Fruit fly (Drosophila melanogaster) S2 (cell line): ENCODE results near the gene Sf3b1.
A peak's percentile ranks its signal among the peaks of the same experiment; 100 is the strongest.

Experiments used
- CG8478 ChIP-seq: fragments of >200 bp; optimal IDR thresholded peaks from 2 replicates; lab custom pipeline; 2018
- CTCF ChIP-seq, 2 experiments: fragments of >200 bp; optimal IDR thresholded peaks; 2 replicates each; lab custom pipeline; 2018

The Sf3b1 gene

DNA sequence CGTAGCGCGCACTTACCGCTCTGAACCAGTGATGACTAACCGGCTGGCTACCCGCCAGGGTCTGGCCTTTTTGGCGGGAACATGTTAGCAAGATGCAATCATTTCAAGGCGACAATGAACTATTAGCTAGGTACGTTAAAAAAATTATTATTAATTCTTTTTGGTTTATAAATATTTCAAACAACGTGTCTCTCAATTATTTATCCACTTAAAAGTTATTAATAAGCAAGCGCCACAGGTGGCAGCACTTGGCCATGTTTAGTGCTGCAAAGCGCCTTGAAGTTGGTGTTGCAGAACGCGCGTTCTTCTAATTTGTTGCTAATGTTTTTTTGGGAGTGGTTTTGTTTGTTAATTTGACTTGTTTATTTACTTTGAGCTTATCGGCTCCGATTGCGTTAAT, 6.1 kb downstream of the Sf3b1 start, which contains the start of the genes Ipk2 and cold:
Gene Ipk2 (minus strand): TSS at position 39 of the 400 bp plus-strand sequence.
Gene cold (plus strand): TSS at position 66 of the 400 bp plus-strand sequence.
- TF ChIP-seq CTCF (optimal IDR thresholded peaks at IDR 0.05; lab: Kevin White, UChicago) (peak in 1 of 2 experiments; percentile 32), CG8478 (lab: Kevin White, UChicago) (no peak)

DNA sequence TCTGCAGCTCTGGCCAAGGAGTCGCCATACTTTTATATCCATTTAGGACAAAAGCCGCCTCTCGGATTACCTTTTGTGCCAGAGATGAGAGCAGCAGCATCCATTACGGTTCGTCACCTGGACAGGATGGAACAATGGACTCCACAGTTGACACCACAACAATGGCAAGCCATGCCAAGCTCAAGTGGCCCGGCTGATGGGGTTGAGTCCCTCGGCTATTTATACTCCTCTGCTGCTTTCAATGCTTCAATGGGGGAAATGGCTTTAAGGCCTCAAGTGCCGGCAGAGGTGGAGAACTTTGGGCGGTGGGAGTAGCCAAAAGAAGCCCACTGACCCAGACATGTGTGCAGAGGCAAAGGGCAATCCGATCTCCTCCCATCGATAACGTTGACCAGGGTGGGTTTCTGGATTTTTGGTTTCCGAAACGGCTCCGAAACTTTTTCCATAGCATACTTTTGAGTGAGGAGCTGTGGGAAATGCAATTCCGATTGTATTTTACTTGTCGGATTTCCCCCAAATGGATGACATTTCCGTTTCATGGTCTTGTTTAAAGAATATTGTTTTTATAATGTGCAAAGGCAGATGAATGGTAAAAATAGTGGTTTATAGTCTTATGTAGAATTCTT, 8.5 kb downstream of the Sf3b1 start, which contains the start of gene Ptth:
Gene Ptth (minus strand): TSS at position 338 of the 626 bp plus-strand sequence.
- TF ChIP-seq CG8478 (lab: Kevin White, UChicago) (no peak), CTCF (optimal IDR thresholded peaks at IDR 0.05; lab: Kevin White, UChicago) (peak; percentile 47 to 59)

DNA sequence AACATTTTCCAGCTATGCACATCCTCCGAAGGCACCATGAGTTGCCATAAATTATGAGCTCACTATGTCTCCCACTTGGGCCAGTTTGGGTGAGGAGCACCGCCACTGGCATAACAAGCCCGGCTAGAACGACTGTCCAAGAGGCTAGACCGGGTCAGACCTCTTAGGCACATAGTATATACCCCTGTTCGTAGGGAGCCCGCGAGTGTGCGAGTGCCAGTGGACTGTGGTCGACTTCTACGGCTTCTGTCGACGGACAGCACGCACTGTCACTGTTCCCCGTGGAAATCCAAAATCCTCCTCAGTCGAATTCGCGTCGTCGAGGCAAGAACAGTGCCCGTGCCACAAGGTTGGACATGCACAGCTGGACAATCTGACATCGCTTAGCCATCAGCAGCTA, 9.0 kb downstream of the Sf3b1 start, which contains the start of gene Pph13:
Gene Pph13 (plus strand): TSS at position 301 of the 400 bp plus-strand sequence.
- TF ChIP-seq CTCF (optimal IDR thresholded peaks at IDR 0.05; lab: Kevin White, UChicago) (no peak), CG8478 (lab: Kevin White, UChicago) (no peak)

dm6 chr2L:585268-585667, 17.1 kb downstream of the Sf3b1 start:
- TF ChIP-seq CTCF (optimal IDR thresholded peaks at IDR 0.05; lab: Kevin White, UChicago) (no peak), CG8478 (lab: Kevin White, UChicago) (no peak)

DNA sequence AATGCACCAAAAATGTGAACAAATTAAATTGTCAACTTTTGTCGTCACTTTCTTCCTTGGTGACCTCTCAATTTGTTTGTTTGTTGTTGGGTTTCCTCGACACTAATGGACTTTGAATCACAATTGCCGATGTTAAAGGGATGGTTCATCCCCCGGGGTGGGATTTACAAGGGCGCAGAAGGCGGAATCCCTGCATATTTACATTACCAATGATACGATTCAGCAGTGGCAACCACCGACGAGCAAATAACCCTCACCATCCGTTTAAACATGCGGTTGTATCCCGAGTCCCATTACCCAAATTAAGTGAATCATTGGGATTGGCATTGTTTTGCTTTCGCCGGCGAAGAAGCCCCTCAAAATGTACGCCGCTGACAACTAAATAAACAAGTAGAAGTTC, 23.4 kb downstream of the Sf3b1 start:
- TF ChIP-seq CG8478 (lab: Kevin White, UChicago) (no peak), CTCF (optimal IDR thresholded peaks at IDR 0.05; lab: Kevin White, UChicago) (no peak)

DNA sequence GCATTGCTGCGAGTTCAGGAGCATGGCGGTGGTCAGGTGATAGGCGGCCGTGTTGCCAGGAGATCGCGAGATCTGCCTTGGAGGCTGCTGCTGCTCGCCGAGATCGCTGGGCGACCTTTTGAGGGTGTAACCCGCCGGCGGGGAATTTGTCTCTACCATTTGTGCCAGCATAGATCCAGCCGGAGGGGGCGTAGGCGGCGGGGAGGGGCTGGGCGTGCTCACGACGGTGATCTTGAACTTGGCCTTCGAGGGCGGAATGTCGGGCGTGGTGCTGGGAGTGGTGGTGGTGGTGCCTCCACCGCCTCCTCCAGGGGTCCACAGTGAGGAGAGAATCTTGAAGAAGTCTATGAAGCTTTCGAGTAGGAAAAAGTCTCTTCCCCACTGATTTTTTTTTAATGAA, 25.9 kb downstream of the Sf3b1 start:
- no peak for TF ChIP-seq CTCF (optimal IDR thresholded peaks at IDR 0.05; lab: Kevin White, UChicago)

dm6 chr2L:594635-595384, 26.7 kb downstream of the Sf3b1 start, which contains the start of gene Gsc:
Gsc (minus strand) TSS chr2L:594685.
- no peak for TF ChIP-seq CTCF (optimal IDR thresholded peaks at IDR 0.05; lab: Kevin White, UChicago)
- no peak for TF ChIP-seq CG8478 (lab: Kevin White, UChicago)

DNA sequence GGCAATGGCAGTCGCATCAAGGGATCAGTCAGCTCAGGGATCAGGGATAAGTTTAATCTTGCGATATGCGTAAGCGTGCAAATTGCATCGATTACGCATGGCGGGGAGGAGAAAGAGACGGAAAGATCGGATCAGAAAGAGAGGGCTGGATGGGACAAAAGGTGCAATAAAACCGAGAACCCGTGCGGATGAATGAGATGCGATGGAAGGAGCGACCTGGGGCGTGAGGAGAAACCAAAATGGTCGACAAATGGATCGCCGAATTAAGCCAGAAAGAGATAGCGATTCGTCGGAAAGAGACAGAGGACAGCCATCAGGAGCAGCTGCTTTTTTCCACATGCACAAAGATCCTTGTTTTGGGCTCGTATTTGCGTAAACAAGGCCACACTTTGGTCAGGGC, 29.6 kb downstream of the Sf3b1 start:
- TF ChIP-seq CG8478 (lab: Kevin White, UChicago) = no peak

dm6 chr2L:601848-602247, 33.7 kb downstream of the Sf3b1 start:
- TF ChIP-seq CTCF (optimal IDR thresholded peaks at IDR 0.05; lab: Kevin White, UChicago) = peak in 1 of 2 experiments; percentile 20
- no peak for TF ChIP-seq CG8478 (lab: Kevin White, UChicago)

dm6 chr2L:602439-602879, 34.3 kb downstream of the Sf3b1 start, which contains the start of gene CG13689:
CG13689 (plus strand) TSS chr2L:602813.
- no peak for TF ChIP-seq CG8478 (lab: Kevin White, UChicago)
- TF ChIP-seq CTCF (optimal IDR thresholded peaks at IDR 0.05; lab: Kevin White, UChicago) = peak; percentile 76 to 95

dm6 chr2L:604060-604459, 35.9 kb downstream of the Sf3b1 start:
- TF ChIP-seq CTCF (optimal IDR thresholded peaks at IDR 0.05; lab: Kevin White, UChicago) (no peak), CG8478 (lab: Kevin White, UChicago) (no peak)

DNA sequence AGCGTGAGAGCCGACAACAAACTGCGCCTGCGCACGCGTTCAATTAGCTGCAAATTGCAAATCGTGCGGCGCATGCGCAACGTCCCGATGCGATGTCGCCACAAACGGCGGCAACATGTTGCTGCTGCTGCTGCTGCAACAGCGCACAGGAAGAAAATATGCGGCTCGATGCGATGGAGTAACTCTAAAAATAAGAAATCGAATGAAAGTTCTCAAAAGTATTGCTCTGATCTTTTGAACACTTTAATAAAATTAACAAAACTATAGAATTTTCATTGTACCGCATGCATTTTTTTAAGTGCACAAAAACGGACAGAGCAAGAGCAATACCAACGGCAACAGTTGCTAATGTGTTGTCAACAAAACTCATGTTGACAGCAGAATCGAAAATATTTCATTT, 38.0 kb downstream of the Sf3b1 start:
- TF ChIP-seq CTCF (optimal IDR thresholded peaks at IDR 0.05; lab: Kevin White, UChicago) (no peak), CG8478 (lab: Kevin White, UChicago) (no peak)

DNA sequence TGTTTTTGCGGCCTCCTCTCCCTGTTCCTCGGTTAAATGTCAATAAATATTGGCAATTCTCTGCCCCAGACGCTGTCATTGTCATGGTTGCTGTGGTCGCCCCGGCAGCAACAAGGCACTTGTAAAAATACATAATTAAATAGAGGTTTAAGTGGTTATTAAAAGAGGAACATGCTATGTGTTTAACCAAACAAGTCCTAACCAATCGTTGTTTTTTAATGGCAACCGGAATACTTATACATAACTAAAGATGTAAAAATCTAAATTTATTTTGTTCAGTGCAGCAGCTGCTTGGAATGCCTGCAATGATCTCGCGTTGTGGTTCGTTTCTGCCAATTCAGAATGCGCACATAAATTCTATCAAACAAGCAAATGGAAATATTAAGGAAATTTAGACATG, 38.8 kb downstream of the Sf3b1 start:
- TF ChIP-seq CG8478 (lab: Kevin White, UChicago) (no peak), CTCF (optimal IDR thresholded peaks at IDR 0.05; lab: Kevin White, UChicago) (no peak)

- TF ChIP-seq CTCF (optimal IDR thresholded peaks at IDR 0.05; lab: Kevin White, UChicago) (no peak), CG8478 (lab: Kevin White, UChicago) (no peak)
Observed at dm6 chr2L:608143-608542, 40.0 kb downstream of the Sf3b1 start.

- TF ChIP-seq CTCF (optimal IDR thresholded peaks at IDR 0.05; lab: Kevin White, UChicago) = no peak
- no peak for TF ChIP-seq CG8478 (lab: Kevin White, UChicago)
Observed at dm6 chr2L:609497-609896, 41.4 kb downstream of the Sf3b1 start.
